Worm (Caenorhabditis elegans): Measurements from ENCODE around the gene catp-3.

The catp-3 gene

ce11 chrV:8050059-8050677 lies 25.6 kb upstream of the catp-3 start:
- TF ChIP-seq egrh-3 (GFP tag; IDR thresholded peaks at IDR 0.05): peak; percentile 90; the same call in 1 of the 2 replicates
- TF ChIP-seq zfh-2 (GFP tag; conservative IDR thresholded peaks at IDR 0.05): peak; percentile 83
- TF ChIP-seq lsy-27 (tag; optimal IDR thresholded peaks at IDR 0.05; ENCODE audit: borderline replicate concordance, insufficient read depth): no peak
- no peak for TF ChIP-seq ztf-3 (GFP tag; optimal IDR thresholded peaks at IDR 0.05)
- 0 out of 2 replicates have a peak, but pooled peaks have one; percentile 12 for TF ChIP-seq cebp-2 (GFP tag; IDR thresholded peaks at IDR 0.05)
- TF ChIP-seq let-607 (tag; optimal IDR thresholded peaks at IDR 0.05): no peak

- no peak for TF ChIP-seq rcor-1 (GFP tag; IDR thresholded peaks at IDR 0.05)
- no peak for TF ChIP-seq ceh-91 (GFP tag; IDR thresholded peaks at IDR 0.05)
- TF ChIP-seq F23B12.7 (tag; optimal IDR thresholded peaks at IDR 0.05; ENCODE audit: insufficient read depth): no peak
- TF ChIP-seq snpc-3.4 (tag; optimal IDR thresholded peaks at IDR 0.05): no peak
- no peak for TF ChIP-seq ztf-18 (tag; optimal IDR thresholded peaks at IDR 0.05)
- TF ChIP-seq F49E8.2 (tag; optimal IDR thresholded peaks at IDR 0.05; ENCODE audit: insufficient read depth): no peak
- no peak for TF ChIP-seq athp-1 (tag; optimal IDR thresholded peaks at IDR 0.05)
- no peak for TF ChIP-seq ccch-3 (GFP tag; optimal IDR thresholded peaks at IDR 0.05)
- no peak for TF ChIP-seq rpc-1 (optimal IDR thresholded peaks at IDR 0.05)
- TF ChIP-seq rpc-1 (tag; optimal IDR thresholded peaks at IDR 0.05): no peak
- TF ChIP-seq egrh-3 (GFP tag; IDR thresholded peaks at IDR 0.05): no peak
- TF ChIP-seq B0261.1 (tag; optimal IDR thresholded peaks at IDR 0.05): no peak
- TF ChIP-seq lag-1 (GFP tag; IDR thresholded peaks at IDR 0.05): no peak
- TF ChIP-seq him-1 (tag; optimal IDR thresholded peaks at IDR 0.05): no peak
- no peak for TF ChIP-seq egl-44 (GFP tag; IDR thresholded peaks at IDR 0.05)
- TF ChIP-seq attf-6 (GFP tag; IDR thresholded peaks at IDR 0.05): no peak
- TF ChIP-seq F10E7.11 (tag; optimal IDR thresholded peaks at IDR 0.05): no peak
- no peak for TF ChIP-seq ztf-25 (GFP tag; IDR thresholded peaks at IDR 0.05)
- no peak for TF ChIP-seq unc-62 (GFP tag; optimal IDR thresholded peaks at IDR 0.05)
Measured at ce11 chrV:8050811-8051210, 25.0 kb upstream of the catp-3 start, which contains the start of gene col-43. TSS of gene col-43 (minus strand) at chrV:8050911.

- TF ChIP-seq lsl-1 (GFP tag; optimal IDR thresholded peaks at IDR 0.05) (no peak), F55B11.4 (tag; optimal IDR thresholded peaks at IDR 0.05; ENCODE audit: borderline replicate concordance, insufficient read depth) (no peak), tlf-1 (GFP tag; optimal IDR thresholded peaks at IDR 0.05) (no peak), lin-26 (GFP tag; IDR thresholded peaks at IDR 0.05) (no peak)
Measured at ce11 chrV:8051851-8052250, 24.0 kb upstream of the catp-3 start, which contains the start of gene sth-1. TSS of gene sth-1 (plus strand) at chrV:8052151.

DNA sequence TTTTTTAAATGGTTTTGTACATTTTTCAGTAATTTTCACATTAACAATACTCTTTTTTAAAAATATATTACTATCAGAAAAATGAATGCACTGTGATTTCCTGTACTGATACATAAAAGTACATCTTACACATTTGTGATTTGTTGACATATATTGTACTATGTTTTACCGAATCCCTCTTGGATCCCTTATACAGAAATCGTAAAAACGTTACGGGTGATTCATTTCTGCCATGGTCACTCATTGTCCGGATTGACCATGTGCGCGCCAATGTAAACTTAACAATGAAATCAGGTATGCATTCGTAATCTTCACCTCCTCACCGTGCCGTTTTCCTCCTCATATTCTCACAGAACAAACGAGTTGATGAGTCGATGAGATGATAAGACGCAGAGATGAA lies 21.7 kb upstream of the catp-3 start, which contains the start of gene ZC513.2:
ZC513.2 (plus strand) TSS at position 301 of the 400 bp plus-strand sequence.
- TF ChIP-seq dox-1 (GFP tag; IDR thresholded peaks at IDR 0.05) (no peak), Y53G8AR.9 (GFP tag; conservative IDR thresholded peaks at IDR 0.05) (no peak), ceh-40 (GFP tag; IDR thresholded peaks at IDR 0.05) (no peak), sea-2 (GFP tag; IDR thresholded peaks at IDR 0.05) (no peak), ceh-91 (GFP tag; IDR thresholded peaks at IDR 0.05) (no peak), hsf-1 (GFP tag; IDR thresholded peaks at IDR 0.05) (no peak), fkh-3 (tag; optimal IDR thresholded peaks at IDR 0.05) (no peak), K12H6.12 (tag; optimal IDR thresholded peaks at IDR 0.05) (no peak), ztf-18 (tag; optimal IDR thresholded peaks at IDR 0.05) (no peak), F39B2.1 (GFP tag; IDR thresholded peaks at IDR 0.05) (no peak), F49E8.2 (tag; optimal IDR thresholded peaks at IDR 0.05; ENCODE audit: insufficient read depth) (no peak)
